Fruit fly (Drosophila melanogaster): ENCODE results near the gene CG32486.

DNA sequence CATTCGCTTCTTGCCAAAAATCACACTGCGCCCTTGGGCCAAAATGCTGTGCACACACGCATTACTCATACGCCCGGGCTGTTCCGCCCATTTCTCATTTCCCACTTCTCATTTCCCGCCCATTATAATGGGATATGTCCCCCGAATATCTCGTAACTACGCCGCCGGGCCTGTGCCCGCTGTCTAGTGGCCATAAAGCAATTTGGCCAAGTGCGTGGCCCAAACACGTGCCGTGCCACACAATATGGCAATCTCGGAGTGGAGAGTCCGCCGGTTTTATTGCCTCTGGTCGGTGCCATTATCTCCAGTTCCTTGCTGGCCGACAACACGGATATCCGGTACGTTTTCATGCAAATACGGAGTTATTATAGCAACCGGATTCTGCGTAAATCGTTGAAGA, 6.3 kb upstream of the CG32486 start:
- TF ChIP-seq CG15601 (tag; optimal IDR thresholded peaks at IDR 0.05) (no peak), CG14710 (tag; optimal IDR thresholded peaks at IDR 0.05) (no peak), br (optimal IDR thresholded peaks at IDR 0.05) (no peak), amos (GFP tag; IDR thresholded peaks at IDR 0.05; ENCODE audit: partially characterized antibody) (no peak), Hand (GFP tag; optimal IDR thresholded peaks at IDR 0.05) (no peak), chm (GFP tag; IDR thresholded peaks at IDR 0.05) (no peak), ken (GFP tag; IDR thresholded peaks at IDR 0.05) (no peak), CG14050 (GFP tag; IDR thresholded peaks at IDR 0.05) (no peak), Lpt (GFP tag; optimal IDR thresholded peaks at IDR 0.05) (no peak), slbo (GFP tag; IDR thresholded peaks at IDR 0.05) (no peak), lmd (GFP tag; IDR thresholded peaks at IDR 0.05) (no peak), tgo (GFP tag; IDR thresholded peaks at IDR 0.05) (no peak), ac (GFP tag; optimal IDR thresholded peaks at IDR 0.05) (no peak), ranshi (GFP tag; IDR thresholded peaks at IDR 0.05) (no peak)

Measured in whole organism, embryonic.